Worm (Caenorhabditis elegans) whole organism, midembryonic: ENCODE measurements around the gene T23B5.3.

Experiments
- flt-1 ChIP-seq: fragments of 200-800 bp; sonication (Bioruptor generic); IDR thresholded peaks from 2 replicates; pipeline ENCODE4 v1.3.6; 2022; ENCODE audit warnings: missing genetic modification characterization, missing compliant biosample characterization
- tab-1 ChIP-seq: fragments of 200-800 bp; sonication (Bioruptor generic); IDR thresholded peaks from 2 replicates; pipeline ENCODE4 v1.3.6; 2022; ENCODE audit warnings: missing genetic modification characterization, missing compliant biosample characterization

DNA sequence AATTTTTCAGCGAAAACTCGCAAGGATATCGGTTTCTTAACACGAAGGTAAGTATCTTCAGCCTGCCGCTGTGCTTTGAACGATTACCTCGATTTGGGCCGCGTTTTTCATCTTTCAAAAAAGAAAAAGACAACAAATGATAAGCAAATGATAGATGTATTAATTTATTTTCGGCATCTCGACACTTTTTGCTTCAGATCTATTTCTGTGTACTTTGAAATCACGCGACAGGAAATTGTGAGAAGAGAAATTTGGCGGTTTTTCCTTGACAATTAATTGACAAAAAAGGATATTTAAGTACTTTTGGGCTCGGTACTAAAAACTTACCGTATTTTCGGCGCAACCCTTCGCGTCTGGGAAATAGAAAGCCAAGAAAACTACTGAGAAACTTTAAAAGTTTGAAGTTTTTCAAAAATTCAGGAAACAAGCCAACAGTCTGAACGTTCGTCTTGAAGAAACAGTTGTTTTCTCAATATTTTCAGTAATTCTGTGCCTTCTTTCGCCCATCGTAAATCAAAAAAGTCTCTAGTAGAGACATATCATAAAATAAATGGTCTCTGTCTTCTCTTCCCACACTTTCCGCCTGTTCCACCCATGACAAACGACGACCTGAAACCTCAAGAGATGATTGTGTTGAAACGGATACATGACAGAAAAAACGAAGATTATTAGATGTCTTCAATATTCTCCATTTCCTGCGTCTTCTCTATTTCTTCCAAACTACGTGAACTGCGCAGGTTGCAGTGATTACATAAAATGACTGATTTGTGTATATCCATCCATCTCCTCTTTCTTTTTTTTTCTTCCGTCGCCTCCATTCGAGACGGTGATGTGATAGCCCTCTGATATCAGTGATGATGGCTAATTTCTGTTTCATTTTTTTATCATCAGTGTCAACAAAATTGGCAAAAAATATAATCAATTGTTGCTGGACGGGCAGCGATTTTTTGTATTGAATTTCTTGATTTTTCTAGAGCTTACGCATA lies 47.3 kb upstream of the T23B5.3 start:
- TF ChIP-seq flt-1 (GFP tag; lab: Robert Waterston, UW) (no peak), tab-1 (no peak)
